Fruit fly (Drosophila melanogaster): ENCODE measurements around the gene Pkd2.

The Pkd2 gene

dm6 chr2L:12369612-12370011 is 28.5 kb upstream of the Pkd2 start (continued):
- TF ChIP-seq ranshi (GFP tag; IDR thresholded peaks at IDR 0.05) (peak; percentile 32; the same call in 1 of the 2 replicates), CG17912 (GFP tag; optimal IDR thresholded peaks at IDR 0.05) (no peak), unpg (GFP tag; optimal IDR thresholded peaks at IDR 0.05) (peak; percentile 5), CG8765 (GFP tag; IDR thresholded peaks at IDR 0.05) (no peak), Vsx1 (GFP tag; optimal IDR thresholded peaks at IDR 0.05) (peak; percentile 3), CG13894 (tag; optimal IDR thresholded peaks at IDR 0.05) (peak; percentile 53), ara (GFP tag; IDR thresholded peaks at IDR 0.05) (peak; percentile 34; the same call in 1 of the 2 replicates), CG13624 (GFP tag; optimal IDR thresholded peaks at IDR 0.05) (peak; percentile 28), Asciz (GFP tag; optimal IDR thresholded peaks at IDR 0.05) (peak; percentile 1), CG6254 (GFP tag; optimal IDR thresholded peaks at IDR 0.05) (no peak), HLH3B (GFP tag; IDR thresholded peaks at IDR 0.05) (peak; percentile 36; the same call in 1 of the 2 replicates), hkb (optimal IDR thresholded peaks at IDR 0.05) (no peak), hkb (GFP tag; IDR thresholded peaks at IDR 0.05) (peak; percentile 40; the same call in 1 of the 2 replicates), CG17359 (tag; optimal IDR thresholded peaks at IDR 0.05) (no peak), CrebB (tag; optimal IDR thresholded peaks at IDR 0.05) (no peak), CkIIα-i1 (GFP tag; IDR thresholded peaks at IDR 0.05) (no peak), HmgD (GFP tag; optimal IDR thresholded peaks at IDR 0.05) (no peak), MESR4 (GFP tag; optimal IDR thresholded peaks at IDR 0.05) (no peak), CG3281 (GFP tag; optimal IDR thresholded peaks at IDR 0.05) (peak; percentile 37), caup (GFP tag; optimal IDR thresholded peaks at IDR 0.05; ENCODE audit: severe bottlenecking) (peak; percentile 62), phol (tag; optimal IDR thresholded peaks at IDR 0.05) (no peak), klu (GFP tag; IDR thresholded peaks at IDR 0.05) (0 out of 2 replicates have a peak, but pooled peaks have one; percentile 11), Deaf1 (tag; optimal IDR thresholded peaks at IDR 0.05) (peak; percentile 12), CG12071 (GFP tag; optimal IDR thresholded peaks at IDR 0.05) (peak; percentile 46), sd (tag; optimal IDR thresholded peaks at IDR 0.05) (peak; percentile 37), CG34224 (GFP tag; IDR thresholded peaks at IDR 0.05; ENCODE audit: partially characterized antibody) (no peak), ac (GFP tag; optimal IDR thresholded peaks at IDR 0.05) (no peak), lab (GFP tag; optimal IDR thresholded peaks at IDR 0.05) (peak; percentile 77), corto (GFP tag; optimal IDR thresholded peaks at IDR 0.05) (no peak), Aef1 (GFP tag; IDR thresholded peaks at IDR 0.05) (no peak), seq (GFP tag; IDR thresholded peaks at IDR 0.05) (peak; percentile 75), Optix (GFP tag; IDR thresholded peaks at IDR 0.05) (no peak), Med (GFP tag) (peak; percentile 91), peb (GFP tag; IDR thresholded peaks at IDR 0.05) (no peak), mirr (GFP tag; optimal IDR thresholded peaks at IDR 0.05) (peak; percentile 74), sr (GFP tag; IDR thresholded peaks at IDR 0.05) (0 out of 3 replicates have a peak, but pooled peaks have one; percentile 32), crc (GFP tag; optimal IDR thresholded peaks at IDR 0.05) (no peak), dysf (GFP tag; IDR thresholded peaks at IDR 0.05) (peak; percentile 45; the same call in 1 of the 3 replicates), CG4404 (GFP tag; IDR thresholded peaks at IDR 0.05) (no peak), schlank (tag; optimal IDR thresholded peaks at IDR 0.05) (peak; percentile 58), nau (GFP tag; optimal IDR thresholded peaks at IDR 0.05) (peak; percentile 3), stc (GFP tag; IDR thresholded peaks at IDR 0.05) (0 out of 2 replicates have a peak, but pooled peaks have one; percentile 33), sens (GFP tag) (no peak), Hmr (GFP tag; optimal IDR thresholded peaks at IDR 0.05) (peak; percentile 64), ind (GFP tag; optimal IDR thresholded peaks at IDR 0.05) (no peak), ttk (GFP tag; IDR thresholded peaks at IDR 0.05) (no peak), CG8290 (GFP tag; optimal IDR thresholded peaks at IDR 0.05) (no peak), CG8290 (tag; optimal IDR thresholded peaks at IDR 0.05) (peak in 1 of 2 experiments; percentile 52), CG12155 (GFP tag; optimal IDR thresholded peaks at IDR 0.05) (peak; percentile 2), Rfx (GFP tag; IDR thresholded peaks at IDR 0.05) (peak; percentile 52; the same call in 1 of the 2 replicates), bcd (GFP tag; optimal IDR thresholded peaks at IDR 0.05) (peak; percentile 12)

Data from whole organism, embryonic.